Worm (Caenorhabditis elegans): ENCODE data around the gene F55B11.4.

F55B11.4 gene

ce11 chrIV:14430853-14431252, at the start of gene F55B11.4:
TSS of gene F55B11.4 (minus strand) at chrIV:14430920.
- TF ChIP-seq lin-15B (tag; optimal IDR thresholded peaks at IDR 0.05) (no peak), lim-7 (GFP tag; IDR thresholded peaks at IDR 0.05) (no peak), dve-1 (tag; optimal IDR thresholded peaks at IDR 0.05; ENCODE audit: insufficient read depth) (peak; percentile 27), php-3 (GFP tag; IDR thresholded peaks at IDR 0.05) (peak; percentile 97), mep-1 (tag; optimal IDR thresholded peaks at IDR 0.05) (no peak), nhr-28 (tag; optimal IDR thresholded peaks at IDR 0.05) (peak; percentile 36), hlh-30 (tag; optimal IDR thresholded peaks at IDR 0.05; ENCODE audit: insufficient read depth) (no peak), pqm-1 (tag; optimal IDR thresholded peaks at IDR 0.05) (peak; percentile 69), egl-43 (GFP tag; IDR thresholded peaks at IDR 0.05) (no peak), nhr-77 (tag; optimal IDR thresholded peaks at IDR 0.05) (peak; percentile 6), daf-16 (GFP tag; optimal IDR thresholded peaks at IDR 0.05) (no peak), daf-16 (tag; optimal IDR thresholded peaks at IDR 0.05) (peak; percentile 90)

ce11 chrIV:14478583-14478982, 47.9 kb upstream of the F55B11.4 start:
- peak; percentile 77 for TF ChIP-seq snpc-1.2 (GFP tag; IDR thresholded peaks at IDR 0.05)
- 0 out of 4 replicates have a peak, but pooled peaks of 1 of the 2 experiments have one; percentile 15 for TF ChIP-seq madf-5 (GFP tag; IDR thresholded peaks at IDR 0.05)
- TF ChIP-seq D1046.2 (GFP tag; IDR thresholded peaks at IDR 0.05): 0 out of 2 replicates have a peak, but pooled peaks have one; percentile 57
- TF ChIP-seq vab-7 (GFP tag; IDR thresholded peaks at IDR 0.05): peak; percentile 43; the same call in 1 of the 2 replicates
- TF ChIP-seq set-16 (GFP tag; IDR thresholded peaks at IDR 0.05): peak; percentile 72

- TF ChIP-seq snpc-1.2 (GFP tag; IDR thresholded peaks at IDR 0.05) (peak; percentile 74), set-16 (GFP tag; IDR thresholded peaks at IDR 0.05) (peak; percentile 63)
These were observed 45.9 kb upstream of the F55B11.4 start for ce11 chrIV:14476664-14477063.

ce11 chrIV:14469013-14469412, 38.3 kb upstream of the F55B11.4 start:
- TF ChIP-seq ceh-82 (tag; optimal IDR thresholded peaks at IDR 0.05) (no peak), hlh-30 (tag; optimal IDR thresholded peaks at IDR 0.05; ENCODE audit: insufficient read depth) (no peak), zag-1 (tag; optimal IDR thresholded peaks at IDR 0.05) (no peak), lsy-2 (tag; optimal IDR thresholded peaks at IDR 0.05) (no peak), T20F7.1 (GFP tag; optimal IDR thresholded peaks at IDR 0.05) (peak; percentile 9), lin-1 (GFP tag; IDR thresholded peaks at IDR 0.05) (no peak), dmd-8 (GFP tag; IDR thresholded peaks at IDR 0.05) (no peak), pqm-1 (tag; optimal IDR thresholded peaks at IDR 0.05) (no peak), F10B5.3 (tag; optimal IDR thresholded peaks at IDR 0.05) (no peak), cey-2 (tag; optimal IDR thresholded peaks at IDR 0.05; ENCODE audit: borderline replicate concordance, insufficient read depth) (no peak), mep-1 (tag; optimal IDR thresholded peaks at IDR 0.05) (peak; percentile 1)

- TF ChIP-seq arid-1 (GFP tag; conservative IDR thresholded peaks at IDR 0.05) (no peak), snpc-1.2 (GFP tag; IDR thresholded peaks at IDR 0.05) (no peak), unc-62 (GFP tag; optimal IDR thresholded peaks at IDR 0.05 in 1 of 2) (peak in 1 of 2 experiments; percentile 17), unc-62 (tag; optimal IDR thresholded peaks at IDR 0.05) (no peak), hif-1 (tag; optimal IDR thresholded peaks at IDR 0.05) (no peak), dmd-6 (GFP tag; IDR thresholded peaks at IDR 0.05) (no peak)
These were observed 36.1 kb upstream of the F55B11.4 start for ce11 chrIV:14466837-14467236.

- no peak for TF ChIP-seq Y48G9A.11 (GFP tag; IDR thresholded peaks at IDR 0.05)
- TF ChIP-seq aha-1 (tag): peak; percentile 72
These were observed 35.3 kb upstream of the F55B11.4 start for ce11 chrIV:14466048-14466447.
